Fruit fly (Drosophila melanogaster) whole organism, embryonic: Measurements from ENCODE around the gene SCCRO.

Experiments
- Aef1 ChIP-seq: fragments of 200-800 bp; sonication (Bioruptor generic); IDR thresholded peaks from 3 replicates; pipeline ENCODE4 v1.3.6; 2022; ENCODE audit warnings: missing biosample characterization, missing genetic modification characterization
- Awh ChIP-seq: fragments of 200-800 bp; sonication (Bioruptor generic); IDR thresholded peaks from 2 replicates; pipeline ENCODE4, ENCODE4 v1.3.6; 2022; ENCODE audit warnings: missing biosample characterization, missing genetic modification characterization
- CG10267 ChIP-seq: fragments of 200-800 bp; sonication (Bioruptor generic); optimal IDR thresholded peaks from 2 replicates; lab custom pipeline; 2018; ENCODE audit warnings: missing biosample characterization, mild to moderate bottlenecking, missing genetic modification characterization, moderate library complexity
- CG11456 ChIP-seq: fragments of 200-800 bp; sonication (Bioruptor generic); IDR thresholded peaks from 3 replicates; pipeline ENCODE4 v1.3.6; 2022; ENCODE audit warnings: missing biosample characterization, missing genetic modification characterization
- CG13424 ChIP-seq: fragments of 200-800 bp; sonication (Bioruptor generic); optimal IDR thresholded peaks from 2 replicates; lab custom pipeline; 2019; ENCODE audit warnings: missing biosample characterization, mild to moderate bottlenecking, missing genetic modification characterization, moderate library complexity
- CG13775 ChIP-seq: fragments of 200-800 bp; sonication (Bioruptor generic); optimal IDR thresholded peaks from 3 replicates; lab custom pipeline; 2017; ENCODE audit warnings: missing biosample characterization, mild to moderate bottlenecking, missing genetic modification characterization
- CG14710 ChIP-seq: fragments of 200-800 bp; sonication (Bioruptor generic); optimal IDR thresholded peaks from 3 replicates; lab custom pipeline; 2019; ENCODE audit warnings: missing biosample characterization, mild to moderate bottlenecking, missing genetic modification characterization, moderate library complexity
- CG1529 ChIP-seq: fragments of 200-800 bp; sonication (Bioruptor generic); optimal IDR thresholded peaks from 3 replicates; lab custom pipeline; 2018; ENCODE audit warnings: missing biosample characterization, missing genetic modification characterization
- CG1647 ChIP-seq: fragments of 200-800 bp; sonication (Bioruptor generic); optimal IDR thresholded peaks from 3 replicates; lab custom pipeline; 2016; ENCODE audit warnings: missing biosample characterization, missing genetic modification characterization
- CG17361 ChIP-seq: fragments of 200-800 bp; sonication (Bioruptor generic); IDR thresholded peaks from 3 replicates; pipeline ENCODE4 v1.3.6; 2022; ENCODE audit warnings: missing biosample characterization, missing genetic modification characterization
- CG17385 ChIP-seq: fragments of 200-800 bp; sonication (Bioruptor generic); optimal IDR thresholded peaks from 3 replicates; lab custom pipeline; 2018; ENCODE audit warnings: missing biosample characterization, mild to moderate bottlenecking, missing genetic modification characterization
- CG18011 ChIP-seq: fragments of 200-800 bp; sonication (Bioruptor generic); optimal IDR thresholded peaks from 2 replicates; lab custom pipeline; 2017; ENCODE audit warnings: missing biosample characterization, missing genetic modification characterization, mild to moderate bottlenecking, moderate library complexity, missing genotype
- CG2120 ChIP-seq: fragments of 200-800 bp; sonication (Bioruptor generic); optimal IDR thresholded peaks from 3 replicates; lab custom pipeline; 2016; ENCODE audit warnings: missing biosample characterization, missing genetic modification characterization
- CG3838 ChIP-seq: fragments of 200-800 bp; sonication (Bioruptor generic); optimal IDR thresholded peaks from 3 replicates; lab custom pipeline; 2016; ENCODE audit warnings: missing biosample characterization, missing genetic modification characterization
- CG3847 ChIP-seq: fragments of 200-800 bp; sonication (Bioruptor generic); IDR thresholded peaks from 2 replicates; pipeline ENCODE4 v1.3.6; 2022; ENCODE audit warnings: missing biosample characterization, missing genetic modification characterization
- CG43689 ChIP-seq: fragments of 200-800 bp; sonication (Bioruptor generic); IDR thresholded peaks from 2 replicates; pipeline ENCODE4 v1.3.6; 2022; ENCODE audit warnings: missing biosample characterization, missing genetic modification characterization
- CG4617 ChIP-seq: fragments of 200-800 bp; sonication (Bioruptor generic); optimal IDR thresholded peaks from 3 replicates; lab custom pipeline; 2016; ENCODE audit warnings: missing biosample characterization, missing genetic modification characterization, borderline replicate concordance
- CG4820 ChIP-seq: fragments of 200-800 bp; sonication (Bioruptor generic); optimal IDR thresholded peaks from 3 replicates; lab custom pipeline; 2016; ENCODE audit warnings: missing biosample characterization, missing genetic modification characterization
- CG5180 ChIP-seq: fragments of 200-800 bp; sonication (Bioruptor generic); optimal IDR thresholded peaks from 3 replicates; lab custom pipeline; 2017; ENCODE audit warnings: missing biosample characterization, missing genetic modification characterization, mild to moderate bottlenecking, moderate library complexity, missing genetic modification reagents
- CG5245 ChIP-seq: fragments of 200-800 bp; sonication (Bioruptor generic); optimal IDR thresholded peaks from 3 replicates; lab custom pipeline; 2016; ENCODE audit warnings: missing biosample characterization, missing genetic modification characterization
- CG6272 ChIP-seq: fragments of 200-800 bp; sonication (Bioruptor generic); IDR thresholded peaks from 2 replicates; pipeline ENCODE4 v1.3.6; 2022; ENCODE audit warnings: missing biosample characterization, missing genetic modification characterization
- CG8290 ChIP-seq, 3 experiments: fragments of 200-800 bp; sonication (Bioruptor generic); optimal IDR thresholded peaks; 2 replicates each; lab custom pipeline; 2016 to 2019; ENCODE audit warnings: missing biosample characterization in 3 of 3, missing genetic modification characterization in 3 of 3, mild to moderate bottlenecking in 2 of 3, moderate library complexity in 1 of 3
- D19B ChIP-seq: fragments of 200-800 bp; sonication (Bioruptor generic); optimal IDR thresholded peaks from 2 replicates; lab custom pipeline; 2017; ENCODE audit warnings: missing biosample characterization, mild to moderate bottlenecking, missing genetic modification characterization
- Deaf1 ChIP-seq: fragments of 200-800 bp; optimal IDR thresholded peaks from 3 replicates; lab custom pipeline; 2019; ENCODE audit warnings: missing biosample characterization, mild to moderate bottlenecking, missing genetic modification characterization, moderate library complexity
- Eip74EF ChIP-seq, 2 experiments: fragments of 200-800 bp in 1 of 2; fragments of >200 bp in 1 of 2; sonication (Bioruptor generic) in 1 of 2; optimal IDR thresholded peaks; 2 replicates each; lab custom pipeline; 2017 to 2019; ENCODE audit warnings: missing biosample characterization in 2 of 2, missing genetic modification characterization in 2 of 2, mild to moderate bottlenecking in 1 of 2, moderate library complexity in 1 of 2
- Elba2 ChIP-seq: fragments of 200-800 bp; sonication (Bioruptor generic); optimal IDR thresholded peaks from 3 replicates; lab custom pipeline; 2016; ENCODE audit warnings: missing biosample characterization, missing genetic modification characterization
- Fer3 ChIP-seq: fragments of 200-800 bp; sonication (Bioruptor generic); optimal IDR thresholded peaks from 2 replicates; lab custom pipeline; 2018; ENCODE audit warnings: missing biosample characterization, mild to moderate bottlenecking, missing genetic modification characterization, moderate library complexity
- Hmr ChIP-seq: fragments of 200-800 bp; sonication (Bioruptor generic); optimal IDR thresholded peaks from 3 replicates; lab custom pipeline; 2017; ENCODE audit warnings: mild to moderate bottlenecking, missing biosample characterization, missing genetic modification reagents, missing genetic modification characterization
- NfI ChIP-seq: fragments of 200-800 bp; sonication (Bioruptor generic); optimal IDR thresholded peaks from 3 replicates; lab custom pipeline; 2018; ENCODE audit warnings: missing biosample characterization, mild to moderate bottlenecking, missing genetic modification characterization, moderate library complexity
- Oli ChIP-seq: fragments of 200-800 bp; sonication (Bioruptor generic); optimal IDR thresholded peaks from 2 replicates; lab custom pipeline; 2018; ENCODE audit warnings: missing biosample characterization, mild to moderate bottlenecking, missing genetic modification characterization, moderate library complexity
- Xbp1 ChIP-seq: fragments of 200-800 bp; sonication (Bioruptor generic); optimal IDR thresholded peaks from 3 replicates; lab custom pipeline; 2016; ENCODE audit warnings: missing biosample characterization, mild to moderate bottlenecking, missing genetic modification characterization
- Xrp1 ChIP-seq: fragments of 200-800 bp; sonication (Bioruptor generic); IDR thresholded peaks from 2 replicates; pipeline ENCODE4 v1.3.6; 2022; ENCODE audit warnings: missing biosample characterization, missing genetic modification characterization
- cg ChIP-seq: fragments of 200-800 bp; sonication (Bioruptor generic); optimal IDR thresholded peaks from 3 replicates; lab custom pipeline; 2019; ENCODE audit warnings: missing biosample characterization, mild to moderate bottlenecking, missing genetic modification characterization, moderate library complexity
- chn ChIP-seq: fragments of 200-800 bp; sonication (Bioruptor generic); optimal IDR thresholded peaks from 2 replicates; lab custom pipeline; 2016; ENCODE audit warnings: missing biosample characterization, missing genetic modification characterization
- corto ChIP-seq: fragments of 200-800 bp; sonication (Bioruptor generic); optimal IDR thresholded peaks from 2 replicates; lab custom pipeline; 2016; ENCODE audit warnings: missing biosample characterization, mild to moderate bottlenecking, missing genetic modification characterization, moderate library complexity
- gce ChIP-seq: fragments of 200-800 bp; sonication (Bioruptor generic); IDR thresholded peaks from 3 replicates; pipeline ENCODE4 v1.3.6; 2022; ENCODE audit warnings: missing biosample characterization, missing genetic modification characterization
- gsb-n ChIP-seq: fragments of 200-800 bp; sonication (Bioruptor generic); optimal IDR thresholded peaks from 3 replicates; lab custom pipeline; 2018; ENCODE audit warnings: missing biosample characterization, mild to moderate bottlenecking, missing genetic modification characterization
- her ChIP-seq: fragments of 200-800 bp; sonication (Bioruptor generic); optimal IDR thresholded peaks from 2 replicates; lab custom pipeline; 2016; ENCODE audit warnings: missing biosample characterization, missing genetic modification characterization
- hkb ChIP-seq, 2 experiments: fragments of 200-800 bp in 1 of 2; fragments of >200 bp in 1 of 2; sonication (Bioruptor generic) in 1 of 2; IDR thresholded peaks in 1 of 2; optimal IDR thresholded peaks in 1 of 2; 2 replicates each; pipeline versions ENCODE4 v1.3.6 to Lab custom; 2017 to 2022; ENCODE audit warnings: missing biosample characterization in 1 of 2, missing genetic modification characterization in 1 of 2
- jumu ChIP-seq: fragments of 200-800 bp; sonication (Bioruptor generic); optimal IDR thresholded peaks from 3 replicates; lab custom pipeline; 2016; ENCODE audit warnings: missing biosample characterization, missing genetic modification characterization
- otp ChIP-seq: fragments of 200-800 bp; sonication (Bioruptor generic); IDR thresholded peaks from 3 replicates; pipeline ENCODE4, ENCODE4 v1.3.6; 2022; ENCODE audit warnings: missing biosample characterization, missing genetic modification characterization
- pan ChIP-seq, 4 experiments: fragments of >200 bp in 3 of 4; fragments of 200-800 bp in 1 of 4; sonication (Bioruptor generic) in 1 of 4; optimal IDR thresholded peaks in 3 of 4; IDR thresholded peaks in 1 of 4; 2 replicates each; pipeline versions ENCODE4 v1.3.6 to Lab custom; 2017 to 2022; ENCODE audit warnings: missing biosample characterization in 2 of 4, missing genetic modification characterization in 2 of 4, mixed read lengths in 1 of 4
- sd ChIP-seq: fragments of 200-800 bp; sonication (Bioruptor generic); optimal IDR thresholded peaks from 3 replicates; lab custom pipeline; 2018; ENCODE audit warnings: missing biosample characterization, mild to moderate bottlenecking, missing genetic modification characterization, moderate library complexity
- seq ChIP-seq: fragments of 200-800 bp; sonication (Bioruptor generic); IDR thresholded peaks from 2 replicates; pipeline ENCODE4 v1.3.6; 2022; ENCODE audit warnings: missing biosample characterization, missing genetic modification characterization
- sob ChIP-seq: fragments of 200-800 bp; sonication (Bioruptor generic); IDR thresholded peaks from 2 replicates; pipeline ENCODE4 v1.3.6; 2022; ENCODE audit warnings: missing biosample characterization, missing genetic modification characterization
- tll ChIP-seq, 2 experiments: fragments of 200-800 bp in 1 of 2; fragments of >200 bp in 1 of 2; sonication (Bioruptor generic) in 1 of 2; optimal IDR thresholded peaks; 2 replicates each; lab custom pipeline; 2017 to 2019; ENCODE audit warnings: missing biosample characterization in 2 of 2, missing genetic modification characterization in 2 of 2, mild to moderate bottlenecking in 1 of 2, moderate library complexity in 1 of 2
- unpg ChIP-seq: fragments of 200-800 bp; sonication (Bioruptor generic); optimal IDR thresholded peaks from 3 replicates; lab custom pipeline; 2018; ENCODE audit warnings: missing biosample characterization, mild to moderate bottlenecking, missing genetic modification characterization, moderate library complexity

The SCCRO gene

dm6 chr3L:15537916-15538581 is 25.2 kb upstream of the SCCRO start (continued):
- TF ChIP-seq unpg (peak; percentile 75), CG2120 (GFP tag; lab: Kevin White, UChicago) (peak; percentile 74), CG10267 (tag; lab: Kevin White, UChicago) (peak; percentile 63), chn (GFP tag; lab: Kevin White, UChicago) (peak; percentile 19), jumu (GFP tag; lab: Kevin White, UChicago) (peak; percentile 1), Xrp1 (GFP tag; lab: Robert Waterston, UW) (peak; percentile 65), NfI (GFP tag; lab: Kevin White, UChicago) (peak; percentile 32), sd (tag; lab: Kevin White, UChicago) (peak; percentile 4), CG3838 (no peak), seq (GFP tag; lab: Robert Waterston, UW) (peak; percentile 62), gce (GFP tag; lab: Robert Waterston, UW) (peak; percentile 35; the same call in 1 of the 3 replicates), cg (no peak), her (GFP tag; lab: Kevin White, UChicago) (peak; percentile 4), CG11456 (no peak), CG1647 (GFP tag; lab: Kevin White, UChicago) (peak; percentile 19), Aef1 (GFP tag; lab: Robert Waterston, UW) (0 out of 3 replicates have a peak, but pooled peaks have one; percentile 10), D19B (GFP tag; lab: Kevin White, UChicago) (peak; percentile 4), CG17361 (peak; percentile 90), gsb-n (tag; lab: Kevin White, UChicago) (peak; percentile 64), CG43689 (GFP tag; lab: Robert Waterston, UW) (no peak), Xbp1 (GFP tag; lab: Kevin White, UChicago) (peak; percentile 63), CG14710 (tag; lab: Kevin White, UChicago) (peak; percentile 70), Hmr (GFP tag; lab: Kevin White, UChicago) (peak; percentile 73), CG8290 (GFP tag; optimal IDR thresholded peaks at IDR 0.05; lab: Kevin White, UChicago) (no peak), CG8290 (tag; optimal IDR thresholded peaks at IDR 0.05; lab: Kevin White, UChicago) (no peak), Oli (tag; lab: Kevin White, UChicago) (peak; percentile 78), CG13424 (tag; lab: Kevin White, UChicago) (peak; percentile 71), CG3847 (GFP tag; lab: Robert Waterston, UW) (no peak), CG5245 (GFP tag; lab: Kevin White, UChicago) (peak; percentile 45), tll (GFP tag; optimal IDR thresholded peaks at IDR 0.05; lab: Kevin White, UChicago) (peak in 1 of 2 experiments; percentile 77), otp (GFP tag; lab: Robert Waterston, UW) (no peak), CG4820 (peak; percentile 63), Elba2 (GFP tag; lab: Kevin White, UChicago) (no peak), CG1529 (peak; percentile 58), CG4617 (GFP tag; lab: Kevin White, UChicago) (no peak), sob (GFP tag; lab: Robert Waterston, UW) (peak; percentile 52; the same call in 1 of the 2 replicates), Fer3 (peak; percentile 54), Awh (GFP tag; lab: Robert Waterston, UW) (0 out of 2 replicates have a peak, but pooled peaks have one; percentile 16), CG17385 (GFP tag; lab: Kevin White, UChicago) (peak; percentile 63), pan (optimal IDR thresholded peaks at IDR 0.05; lab: Kevin White, UChicago) (no peak), pan (GFP tag; optimal IDR thresholded peaks at IDR 0.05 in 1 of 2, IDR thresholded peaks at IDR 0.05 in 1 of 2) (peak in 1 of 2 experiments; percentile 66), CG13775 (GFP tag; lab: Kevin White, UChicago) (peak; percentile 74), hkb (optimal IDR thresholded peaks at IDR 0.05; lab: Kevin White, UChicago) (no peak), hkb (GFP tag; IDR thresholded peaks at IDR 0.05; lab: Robert Waterston, UW) (0 out of 2 replicates have a peak, but pooled peaks have one; percentile 54), CG18011 (GFP tag; lab: Kevin White, UChicago) (peak; percentile 25), CG6272 (GFP tag; lab: Robert Waterston, UW) (peak; percentile 37; the same call in 1 of the 2 replicates), Deaf1 (peak; percentile 31), CG5180 (GFP tag; lab: Kevin White, UChicago) (peak; percentile 55), corto (GFP tag; lab: Kevin White, UChicago) (no peak), Eip74EF (GFP tag; optimal IDR thresholded peaks at IDR 0.05; lab: Kevin White, UChicago) (peak in 1 of 2 experiments; percentile 78)
